Worm (Caenorhabditis elegans) whole organism, young adult: Measurements from ENCODE around the gene kel-10.

ENCODE experiments used
- B0261.1 ChIP-seq: sonication (generic microtip); optimal IDR thresholded peaks from 2 replicates; lab custom pipeline; 2016; ENCODE audit warnings: mild to moderate bottlenecking, missing genetic modification characterization, moderate library complexity, missing compliant biosample characterization
- C06A6.2 ChIP-seq: fragments of 200-800 bp; sonication (Bioruptor generic); conservative IDR thresholded peaks from 2 replicates; pipeline ENCODE4 v1.3.6; 2022; ENCODE audit warnings: missing genetic modification characterization, missing compliant biosample characterization
- C17E4.6 ChIP-seq: fragments of 200-800 bp; sonication (Bioruptor generic); IDR thresholded peaks from 2 replicates; pipeline ENCODE4 v1.3.6; 2022; ENCODE audit warnings: missing genetic modification reagents, missing genetic modification characterization, missing compliant biosample characterization
- F23B12.7 ChIP-seq: sonication (generic microtip); optimal IDR thresholded peaks from 2 replicates; lab custom pipeline; 2017; ENCODE audit warnings: missing genetic modification characterization, mild to moderate bottlenecking, missing compliant biosample characterization, antibody characterized with exemption, moderate library complexity; ENCODE audit not compliant: insufficient read depth
- F39B2.1 ChIP-seq: fragments of 200-800 bp; sonication (Bioruptor generic); IDR thresholded peaks from 2 replicates; pipeline ENCODE4 v1.3.6; 2022; ENCODE audit warnings: missing genetic modification reagents, missing genetic modification characterization, missing compliant biosample characterization
- K12H6.12 ChIP-seq: fragments of 200-800 bp; sonication (Bioruptor generic); optimal IDR thresholded peaks from 2 replicates; lab custom pipeline; 2018; ENCODE audit warnings: mild to moderate bottlenecking, missing genetic modification characterization, missing compliant biosample characterization
- Y53F4B.3 ChIP-seq: fragments of 200-800 bp; sonication (Bioruptor generic); IDR thresholded peaks from 2 replicates; pipeline ENCODE4 v1.3.6; 2022; ENCODE audit warnings: missing genetic modification reagents, missing genetic modification characterization, missing compliant biosample characterization
- Y53G8AR.9 ChIP-seq: fragments of 200-800 bp; sonication (Bioruptor generic); conservative IDR thresholded peaks from 2 replicates; pipeline ENCODE4 v1.3.6; 2022; ENCODE audit warnings: missing genetic modification reagents, missing genetic modification characterization, missing compliant biosample characterization
- ZK185.1 ChIP-seq: sonication (generic microtip); optimal IDR thresholded peaks from 2 replicates; lab custom pipeline; 2016; ENCODE audit warnings: mild to moderate bottlenecking, missing genetic modification characterization, missing compliant biosample characterization; ENCODE audit not compliant: poor library complexity, severe bottlenecking
- attf-3 ChIP-seq: fragments of 200-800 bp; sonication (Bioruptor generic); conservative IDR thresholded peaks from 2 replicates; pipeline ENCODE4 v1.3.6; 2022; ENCODE audit warnings: missing genetic modification reagents, missing genetic modification characterization, missing compliant biosample characterization
- bed-2 ChIP-seq: fragments of 200-800 bp; sonication (Bioruptor generic); IDR thresholded peaks from 2 replicates; pipeline ENCODE4 v1.3.6; 2022; ENCODE audit warnings: missing genetic modification reagents, missing genetic modification characterization, missing compliant biosample characterization
- ceh-100 ChIP-seq: fragments of 200-800 bp; sonication (Bioruptor generic); IDR thresholded peaks from 2 replicates; pipeline ENCODE4 v1.3.6; 2022; ENCODE audit warnings: missing genetic modification reagents, missing genetic modification characterization, missing compliant biosample characterization
- ceh-40 ChIP-seq: fragments of 200-800 bp; sonication (Bioruptor generic); IDR thresholded peaks from 2 replicates; pipeline ENCODE4 v1.3.6; 2022; ENCODE audit warnings: missing genetic modification characterization, missing compliant biosample characterization
- chd-7 ChIP-seq: sonication (generic microtip); optimal IDR thresholded peaks from 2 replicates; lab custom pipeline; 2016; ENCODE audit warnings: mild to moderate bottlenecking, missing genetic modification characterization, moderate library complexity, missing compliant biosample characterization
- dox-1 ChIP-seq: fragments of 200-800 bp; sonication (Bioruptor generic); IDR thresholded peaks from 2 replicates; pipeline ENCODE4 v1.3.6; 2022; ENCODE audit warnings: missing genetic modification reagents, missing genetic modification characterization, missing compliant biosample characterization
- dpff-1 ChIP-seq: sonication (generic microtip); optimal IDR thresholded peaks from 2 replicates; lab custom pipeline; 2017; ENCODE audit warnings: mild to moderate bottlenecking, missing genetic modification characterization, missing compliant biosample characterization
- egrh-3 ChIP-seq: fragments of 200-800 bp; sonication (Bioruptor generic); IDR thresholded peaks from 2 replicates; pipeline ENCODE4 v1.3.6; 2022; ENCODE audit warnings: missing genetic modification reagents, missing genetic modification characterization, missing compliant biosample characterization
- hmg-1.2 ChIP-seq: fragments of 200-800 bp; sonication (Bioruptor generic); IDR thresholded peaks from 2 replicates; pipeline ENCODE4 v1.3.6; 2022; ENCODE audit warnings: missing genetic modification reagents, missing genetic modification characterization, missing compliant biosample characterization
- hmg-20 ChIP-seq: fragments of 200-800 bp; sonication (Bioruptor generic); IDR thresholded peaks from 2 replicates; pipeline ENCODE4 v1.3.6; 2022; ENCODE audit warnings: missing genetic modification reagents, missing genetic modification characterization, missing compliant biosample characterization
- hrde-1 ChIP-seq: sonication (generic microtip); optimal IDR thresholded peaks from 2 replicates; lab custom pipeline; 2016; ENCODE audit warnings: missing genetic modification characterization, mild to moderate bottlenecking, missing compliant biosample characterization, moderate library complexity, missing genotype, missing genetic modification reagents, borderline replicate concordance
- lag-1 ChIP-seq: fragments of 200-800 bp; sonication (Bioruptor generic); IDR thresholded peaks from 2 replicates; pipeline ENCODE4 v1.3.6; 2022; ENCODE audit warnings: missing genetic modification reagents, missing genetic modification characterization, missing compliant biosample characterization
- let-526 ChIP-seq: fragments of 200-800 bp; sonication (Bioruptor generic); IDR thresholded peaks from 2 replicates; pipeline ENCODE4 v1.3.6; 2022; ENCODE audit warnings: missing genetic modification reagents, missing genetic modification characterization, missing compliant biosample characterization
- lin-54 ChIP-seq: fragments of 200-800 bp; sonication (Bioruptor generic); optimal IDR thresholded peaks from 2 replicates; lab custom pipeline; 2018; ENCODE audit warnings: mild to moderate bottlenecking, missing genetic modification characterization, missing compliant biosample characterization
- lir-1 ChIP-seq: fragments of 200-800 bp; sonication (Bioruptor generic); conservative IDR thresholded peaks from 2 replicates; pipeline ENCODE4 v1.3.6; 2022; ENCODE audit warnings: missing genetic modification reagents, missing genetic modification characterization, missing compliant biosample characterization
- madf-8 ChIP-seq: fragments of 200-800 bp; sonication (Bioruptor generic); conservative IDR thresholded peaks from 2 replicates; pipeline ENCODE4 v1.3.6; 2022; ENCODE audit warnings: missing genetic modification reagents, missing genetic modification characterization, missing compliant biosample characterization
- mel-28 ChIP-seq: sonication (generic microtip); optimal IDR thresholded peaks from 2 replicates; lab custom pipeline; 2016; ENCODE audit warnings: borderline replicate concordance, mild to moderate bottlenecking, missing genetic modification characterization, missing compliant biosample characterization
- mes-4 ChIP-seq: sonication (generic microtip); optimal IDR thresholded peaks from 2 replicates; lab custom pipeline; 2016; ENCODE audit warnings: missing genotype, missing genetic modification characterization, missing compliant biosample characterization
- nfya-2 ChIP-seq: fragments of 200-800 bp; sonication (Bioruptor generic); IDR thresholded peaks from 2 replicates; pipeline ENCODE4 v1.3.6; 2022; ENCODE audit warnings: missing genetic modification reagents, missing genetic modification characterization, missing compliant biosample characterization
- nfyb-1 ChIP-seq: fragments of 200-800 bp; sonication (Bioruptor generic); IDR thresholded peaks from 2 replicates; pipeline ENCODE4 v1.3.6; 2022; ENCODE audit warnings: missing genetic modification reagents, missing genetic modification characterization, missing compliant biosample characterization
- nhr-179 ChIP-seq: sonication (generic microtip); optimal IDR thresholded peaks from 2 replicates; lab custom pipeline; 2016; ENCODE audit warnings: mild to moderate bottlenecking, missing genetic modification characterization, missing compliant biosample characterization
- nhr-80 ChIP-seq: sonication (generic microtip); optimal IDR thresholded peaks from 2 replicates; lab custom pipeline; 2016; ENCODE audit warnings: missing genetic modification characterization, missing compliant biosample characterization
- nhr-90 ChIP-seq: sonication (generic microtip); optimal IDR thresholded peaks from 2 replicates; lab custom pipeline; 2016; ENCODE audit warnings: missing genotype, mild to moderate bottlenecking, missing genetic modification characterization, missing compliant biosample characterization
- rcor-1 ChIP-seq: fragments of 200-800 bp; sonication (Bioruptor generic); IDR thresholded peaks from 2 replicates; pipeline ENCODE4 v1.3.6; 2022; ENCODE audit warnings: missing genetic modification reagents, missing genetic modification characterization, missing compliant biosample characterization
- rec-8 ChIP-seq, 2 experiments: sonication (generic microtip); optimal IDR thresholded peaks; 2 replicates each; lab custom pipeline; 2016; ENCODE audit warnings: mild to moderate bottlenecking in 2 of 2, missing genetic modification characterization in 2 of 2, missing genetic modification reagents in 2 of 2, missing genotype in 2 of 2, missing biosample characterization in 1 of 2, missing compliant biosample characterization in 1 of 2, moderate library complexity in 1 of 2
- repo-1 ChIP-seq: sonication (generic microtip); optimal IDR thresholded peaks from 2 replicates; lab custom pipeline; 2017; ENCODE audit warnings: mild to moderate bottlenecking, missing genetic modification characterization, missing compliant biosample characterization
- sdz-38 ChIP-seq: sonication (generic microtip); optimal IDR thresholded peaks from 2 replicates; lab custom pipeline; 2016; ENCODE audit warnings: missing genotype, missing genetic modification characterization, missing compliant biosample characterization
- sea-2 ChIP-seq: fragments of 200-800 bp; sonication (Bioruptor generic); IDR thresholded peaks from 2 replicates; pipeline ENCODE4 v1.3.6; 2022; ENCODE audit warnings: missing genetic modification characterization, missing compliant biosample characterization
- snpc-3.4 ChIP-seq: sonication (generic microtip); optimal IDR thresholded peaks from 2 replicates; lab custom pipeline; 2017; ENCODE audit warnings: missing genetic modification characterization, mild to moderate bottlenecking, missing compliant biosample characterization, antibody characterized with exemption, moderate library complexity, missing genotype, missing genetic modification reagents
- snpc-4 ChIP-seq, 5 experiments: fragments of 150-350 bp in 1 of 5; sonication (generic microtip) in 4 of 5; optimal IDR thresholded peaks; 2 replicates each; lab custom pipeline; 2014 to 2018; ENCODE audit warnings: missing genetic modification characterization in 5 of 5, missing biosample characterization in 3 of 5, antibody characterized with exemption in 2 of 5, mild to moderate bottlenecking in 2 of 5, missing compliant biosample characterization in 2 of 5, missing genotype in 2 of 5, moderate library complexity in 2 of 5, missing genetic modification reagents in 1 of 5
- somi-1 ChIP-seq: fragments of 200-800 bp; sonication (Bioruptor generic); optimal IDR thresholded peaks from 2 replicates; lab custom pipeline; 2018; ENCODE audit warnings: mild to moderate bottlenecking, missing genetic modification characterization, missing compliant biosample characterization
- unc-62 ChIP-seq: fragments of 150-350 bp; optimal IDR thresholded peaks from 2 replicates; lab custom pipeline; 2014; ENCODE audit warnings: missing biosample characterization, missing genetic modification reagents, missing genetic modification characterization
- ztf-18 ChIP-seq: sonication (generic microtip); optimal IDR thresholded peaks from 2 replicates; lab custom pipeline; 2016; ENCODE audit warnings: missing genotype, mild to moderate bottlenecking, missing genetic modification characterization, missing compliant biosample characterization
- ztf-22 ChIP-seq: fragments of 200-800 bp; sonication (Bioruptor generic); optimal IDR thresholded peaks from 2 replicates; lab custom pipeline; 2018; ENCODE audit warnings: mild to moderate bottlenecking, missing genetic modification characterization, moderate library complexity, missing compliant biosample characterization
- ztf-26 ChIP-seq: sonication (generic microtip); optimal IDR thresholded peaks from 2 replicates; lab custom pipeline; 2017; ENCODE audit warnings: missing genetic modification characterization, missing compliant biosample characterization

kel-10 gene

DNA sequence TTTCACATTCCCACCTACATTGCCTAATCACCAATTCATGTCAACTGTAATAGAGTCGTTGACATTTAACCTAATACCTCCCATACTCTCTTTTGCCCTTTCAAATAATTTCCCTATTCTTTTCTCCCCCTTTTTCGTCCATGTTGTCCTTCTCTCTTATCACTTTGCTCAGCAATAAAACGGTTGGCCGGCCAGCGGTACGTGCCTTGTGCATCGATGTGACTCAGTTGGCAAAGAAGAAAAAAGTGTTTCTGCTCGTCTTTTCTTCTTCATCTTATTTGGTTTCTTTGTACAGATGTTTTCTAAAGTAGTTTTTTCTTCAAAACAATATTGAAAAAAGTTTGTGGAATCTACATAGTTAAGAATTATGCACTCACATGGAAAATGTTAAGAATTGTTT lies 33.3 kb upstream of the kel-10 start:
- TF ChIP-seq sdz-38 (tag; lab: Kevin White, UChicago) (no peak), nhr-80 (tag; lab: Kevin White, UChicago) (peak; percentile 59), B0261.1 (no peak)

DNA sequence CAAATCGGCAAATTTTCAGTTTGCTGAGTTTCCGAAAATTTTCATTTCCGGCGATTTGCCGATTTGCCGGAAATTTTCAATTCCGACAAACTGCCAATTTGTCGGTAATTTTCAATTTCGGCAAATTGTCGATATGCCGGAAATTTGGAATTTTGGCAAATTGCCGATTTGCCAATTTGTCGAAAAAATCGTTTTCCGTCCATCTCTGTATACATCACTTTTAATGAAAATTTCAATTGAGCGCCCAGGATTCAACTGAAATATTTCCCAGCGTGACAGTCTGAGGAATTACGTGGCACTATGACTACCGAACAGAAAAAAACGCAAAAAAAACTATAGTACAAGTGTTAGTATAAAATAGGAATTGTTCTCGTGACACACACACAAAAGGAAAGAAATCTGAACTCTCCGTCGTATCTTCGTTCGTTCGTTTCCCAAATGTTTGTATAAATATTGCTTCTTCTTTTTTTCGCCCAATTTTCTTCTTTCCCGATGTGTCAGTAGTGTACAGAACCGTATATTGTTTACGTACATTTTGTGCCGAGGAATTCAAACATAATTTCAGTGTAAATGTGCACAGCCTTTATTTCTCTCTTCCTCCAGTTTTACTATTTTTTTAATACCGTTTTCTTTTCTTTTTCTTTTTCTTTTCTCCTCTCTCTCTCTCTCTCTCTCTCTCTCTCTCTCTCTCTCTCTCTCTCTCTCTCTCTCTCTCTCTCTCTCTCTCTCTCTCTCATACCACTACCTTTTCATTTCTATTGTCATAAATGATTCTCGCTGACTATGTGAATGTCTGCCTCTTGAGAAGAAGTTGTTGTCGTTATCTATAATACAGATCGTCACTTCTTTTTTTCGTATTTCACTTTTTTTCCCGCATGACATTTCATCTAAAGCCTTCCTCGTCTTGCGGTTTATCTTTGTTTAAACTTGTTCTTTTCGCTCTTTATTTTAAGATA lies 31.5 kb upstream of the kel-10 start:
- no peak for TF ChIP-seq ztf-18 (tag; lab: Kevin White, UChicago)
- no peak for TF ChIP-seq ZK185.1 (tag; lab: Kevin White, UChicago)
- TF ChIP-seq Y53F4B.3 (GFP tag; lab: Robert Waterston, UW), result no peak
- TF ChIP-seq F39B2.1, result no peak
- no peak for TF ChIP-seq chd-7 (tag; lab: Kevin White, UChicago)
- no peak for TF ChIP-seq sea-2 (GFP tag; lab: Robert Waterston, UW)
- no peak for TF ChIP-seq rec-8 (tag; optimal IDR thresholded peaks at IDR 0.05; lab: Kevin White, UChicago)
- TF ChIP-seq C17E4.6 (GFP tag; lab: Robert Waterston, UW), result no peak
- no peak for TF ChIP-seq bed-2 (GFP tag; lab: Robert Waterston, UW)
- TF ChIP-seq Y53G8AR.9, result 0 out of 2 replicates have a peak, but pooled peaks have one; percentile 18
- TF ChIP-seq somi-1 (GFP tag; lab: Kevin White, UChicago), result peak; percentile 20
- no peak for TF ChIP-seq unc-62 (GFP tag; lab: Kevin White, UChicago)
- TF ChIP-seq attf-3 (GFP tag; lab: Robert Waterston, UW), result no peak
- TF ChIP-seq ztf-22 (GFP tag; lab: Kevin White, UChicago), result no peak
- TF ChIP-seq hmg-20, result no peak
- TF ChIP-seq rcor-1 (GFP tag; lab: Robert Waterston, UW), result no peak
- TF ChIP-seq nfya-2 (GFP tag; lab: Robert Waterston, UW), result no peak
- TF ChIP-seq B0261.1, result no peak
- TF ChIP-seq ztf-26 (tag; lab: Kevin White, UChicago), result peak; percentile 27
- no peak for TF ChIP-seq C06A6.2 (GFP tag; lab: Robert Waterston, UW)
- no peak for TF ChIP-seq snpc-4 (GFP tag; optimal IDR thresholded peaks at IDR 0.05; lab: Kevin White, UChicago)
- no peak for TF ChIP-seq snpc-4 (tag; optimal IDR thresholded peaks at IDR 0.05; lab: Kevin White, UChicago)
- TF ChIP-seq let-526 (GFP tag; lab: Robert Waterston, UW), result no peak
- no peak for TF ChIP-seq dpff-1 (tag; lab: Kevin White, UChicago)
- no peak for TF ChIP-seq snpc-3.4 (tag; lab: Kevin White, UChicago)
- TF ChIP-seq lir-1 (GFP tag; lab: Robert Waterston, UW), result no peak
- TF ChIP-seq F23B12.7, result no peak
- no peak for TF ChIP-seq K12H6.12
- no peak for TF ChIP-seq lin-54 (GFP tag; lab: Kevin White, UChicago)
- no peak for TF ChIP-seq mes-4 (tag; lab: Kevin White, UChicago)
- TF ChIP-seq ceh-40, result no peak
- no peak for TF ChIP-seq repo-1
- TF ChIP-seq hmg-1.2 (GFP tag; lab: Robert Waterston, UW), result peak; percentile 47; the same call in 1 of the 2 replicates
- TF ChIP-seq ceh-100 (GFP tag; lab: Robert Waterston, UW), result no peak
- TF ChIP-seq nhr-80 (tag; lab: Kevin White, UChicago), result peak; percentile 6
- TF ChIP-seq egrh-3, result peak; percentile 36; the same call in 1 of the 2 replicates
- no peak for TF ChIP-seq mel-28 (tag; lab: Kevin White, UChicago)
- TF ChIP-seq nhr-90 (tag; lab: Kevin White, UChicago), result no peak
- TF ChIP-seq hrde-1 (tag; lab: Kevin White, UChicago), result no peak
- TF ChIP-seq nfyb-1, result no peak
- TF ChIP-seq dox-1, result peak; percentile 27; the same call in 1 of the 2 replicates
- TF ChIP-seq madf-8 (GFP tag; lab: Robert Waterston, UW), result no peak
- TF ChIP-seq lag-1, result no peak
- TF ChIP-seq nhr-179, result no peak
